Worm (Caenorhabditis elegans): ENCODE results near the gene actl-1.

The actl-1 gene

ce11 chrX:6468499-6468898 is 31.1 kb downstream of the actl-1 start, which contains the start of gene C15B12.9:
TSS of gene C15B12.9 (plus strand) at chrX:6468799.
- TF ChIP-seq nfya-1 (tag; optimal IDR thresholded peaks at IDR 0.05) (no peak), tbx-2 (tag; optimal IDR thresholded peaks at IDR 0.05) (no peak), pag-3 (tag; optimal IDR thresholded peaks at IDR 0.05; ENCODE audit: borderline replicate concordance) (no peak), ceh-34 (tag; optimal IDR thresholded peaks at IDR 0.05) (no peak), C08G9.2 (tag; optimal IDR thresholded peaks at IDR 0.05) (no peak), ceh-22 (tag; optimal IDR thresholded peaks at IDR 0.05) (no peak), nhr-232 (tag; optimal IDR thresholded peaks at IDR 0.05) (no peak), hlh-15 (tag; optimal IDR thresholded peaks at IDR 0.05) (no peak), pha-2 (tag; optimal IDR thresholded peaks at IDR 0.05) (no peak), ceh-45 (GFP tag; IDR thresholded peaks at IDR 0.05) (no peak), fkh-10 (GFP tag; optimal IDR thresholded peaks at IDR 0.05) (no peak), hlh-6 (tag; optimal IDR thresholded peaks at IDR 0.05) (no peak), ceh-6 (GFP tag; optimal IDR thresholded peaks at IDR 0.05) (no peak), dmd-4 (tag; optimal IDR thresholded peaks at IDR 0.05; ENCODE audit: borderline replicate concordance) (no peak), sdc-2 (tag; optimal IDR thresholded peaks at IDR 0.05) (no peak), zip-5 (tag; optimal IDR thresholded peaks at IDR 0.05) (no peak), pat-9 (tag; optimal IDR thresholded peaks at IDR 0.05) (no peak), ceh-2 (tag; optimal IDR thresholded peaks at IDR 0.05) (no peak), pqm-1 (tag; optimal IDR thresholded peaks at IDR 0.05) (no peak)

- TF ChIP-seq sox-4 (tag; optimal IDR thresholded peaks at IDR 0.05) = no peak
- no peak for TF ChIP-seq hlh-30 (tag; optimal IDR thresholded peaks at IDR 0.05; ENCODE audit: insufficient read depth)
- no peak for TF ChIP-seq pha-2 (tag; optimal IDR thresholded peaks at IDR 0.05)
- TF ChIP-seq ceh-31 (tag; optimal IDR thresholded peaks at IDR 0.05) = no peak
- no peak for TF ChIP-seq tbx-7 (tag; optimal IDR thresholded peaks at IDR 0.05)
- TF ChIP-seq lim-6 (tag; optimal IDR thresholded peaks at IDR 0.05) = no peak
- no peak for TF ChIP-seq C08G9.2 (tag; optimal IDR thresholded peaks at IDR 0.05)
- no peak for TF ChIP-seq C38D4.7 (GFP tag; optimal IDR thresholded peaks at IDR 0.05)
- no peak for TF ChIP-seq fkh-6 (tag; optimal IDR thresholded peaks at IDR 0.05)
- TF ChIP-seq ets-4 (tag; optimal IDR thresholded peaks at IDR 0.05) = no peak
- TF ChIP-seq F13H6.1 (tag; optimal IDR thresholded peaks at IDR 0.05) = no peak
- TF ChIP-seq ceh-6 (GFP tag; optimal IDR thresholded peaks at IDR 0.05) = no peak
- TF ChIP-seq unc-86 (tag; optimal IDR thresholded peaks at IDR 0.05) = no peak
- no peak for TF ChIP-seq ama-1 (optimal IDR thresholded peaks at IDR 0.05)
- TF ChIP-seq ceh-9 (tag; optimal IDR thresholded peaks at IDR 0.05) = no peak
- no peak for TF ChIP-seq nfya-1 (tag; optimal IDR thresholded peaks at IDR 0.05)
Observed at ce11 chrX:6467462-6467861, 32.2 kb downstream of the actl-1 start, which contains the start of gene C15B12.3. TSS of gene C15B12.3 (minus strand) at chrX:6467562.

DNA sequence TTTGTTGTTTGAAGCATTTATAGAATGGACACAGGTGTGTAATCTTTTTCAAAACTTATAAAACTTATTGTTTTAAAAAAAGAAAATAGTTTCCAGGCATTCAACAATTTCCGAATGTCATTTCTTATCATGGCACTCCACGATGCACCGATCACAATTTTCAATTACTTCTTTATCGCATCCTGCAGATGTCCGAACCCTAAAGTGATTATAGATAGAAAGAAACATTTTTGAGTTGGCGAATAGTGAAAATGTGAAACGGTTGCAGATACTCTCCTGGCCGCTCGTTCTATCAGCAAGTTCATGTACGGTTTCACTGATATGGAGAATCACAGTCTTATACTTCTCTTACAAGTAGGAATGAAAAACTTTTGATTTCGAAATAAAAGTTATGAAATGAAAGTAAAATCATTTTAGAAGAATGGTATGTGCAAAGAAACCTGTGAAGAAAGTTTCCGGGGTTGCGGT is 36.6 kb downstream of the actl-1 start, which contains the start of gene C15B12.2:
TSS of gene C15B12.2 (plus strand) at position 418 of the 468 bp plus-strand sequence.
- no peak for TF ChIP-seq ceh-24 (tag; optimal IDR thresholded peaks at IDR 0.05)
- TF ChIP-seq pat-9 (tag; optimal IDR thresholded peaks at IDR 0.05) = no peak
- TF ChIP-seq ref-2 (tag; optimal IDR thresholded peaks at IDR 0.05) = no peak
- no peak for TF ChIP-seq ceh-2 (tag; optimal IDR thresholded peaks at IDR 0.05)
- TF ChIP-seq ceh-18 (tag; optimal IDR thresholded peaks at IDR 0.05) = no peak
- TF ChIP-seq fkh-6 (tag; optimal IDR thresholded peaks at IDR 0.05) = no peak
- TF ChIP-seq lim-6 (tag; optimal IDR thresholded peaks at IDR 0.05) = no peak

DNA sequence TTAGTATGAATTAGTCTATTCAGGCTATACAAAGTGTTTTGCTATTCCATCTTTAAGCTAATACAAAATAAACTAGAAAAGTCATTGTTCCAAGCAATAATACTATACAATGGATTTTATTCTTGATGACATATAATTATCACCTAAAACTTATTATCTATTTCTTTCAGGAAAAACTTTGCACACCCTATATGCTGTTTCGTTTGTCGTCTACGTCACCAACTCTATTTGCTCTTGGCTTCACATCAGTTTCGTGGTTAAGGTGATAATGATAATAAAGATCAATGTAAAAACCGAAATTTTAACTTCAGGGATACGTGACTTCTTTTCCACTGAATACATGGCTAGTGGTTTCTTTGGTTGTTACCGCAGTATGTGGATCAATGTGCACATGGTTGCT is 37.2 kb downstream of the actl-1 start:
- TF ChIP-seq sox-4 (tag; optimal IDR thresholded peaks at IDR 0.05) (no peak), ztf-16 (tag; optimal IDR thresholded peaks at IDR 0.05) (no peak), ceh-18 (tag; optimal IDR thresholded peaks at IDR 0.05) (no peak), che-1 (tag; optimal IDR thresholded peaks at IDR 0.05) (no peak), ref-2 (tag; optimal IDR thresholded peaks at IDR 0.05) (no peak), pag-3 (tag; optimal IDR thresholded peaks at IDR 0.05; ENCODE audit: borderline replicate concordance) (no peak), mec-3 (tag; optimal IDR thresholded peaks at IDR 0.05; ENCODE audit: borderline replicate concordance) (no peak), unc-42 (tag; optimal IDR thresholded peaks at IDR 0.05) (no peak), ceh-22 (tag; optimal IDR thresholded peaks at IDR 0.05) (no peak), hlh-30 (tag; optimal IDR thresholded peaks at IDR 0.05; ENCODE audit: insufficient read depth) (no peak), fkh-6 (tag; optimal IDR thresholded peaks at IDR 0.05) (no peak), rnt-1 (tag; optimal IDR thresholded peaks at IDR 0.05) (no peak), hlh-15 (tag; optimal IDR thresholded peaks at IDR 0.05) (no peak), ceh-24 (tag; optimal IDR thresholded peaks at IDR 0.05) (no peak)

All from whole organism, late embryonic.